Comparison of ENCODE assay signal across 5 fruit fly cellular contexts in genomic region chr3L:8509567-8510109, dm6.
TF ChIP-seq lines count a peak whose summit lies in the region.

Gene ZC3H3 (minus strand): TSS chr3L:8509763.
Gene Pus7 (plus strand): TSS chr3L:8510003.

- no peak for TF ChIP-seq CTCF in whole organism, embryonic (GFP tag; optimal IDR thresholded peaks at IDR 0.05; lab: Kevin White, UChicago)

TF ChIP-seq in whole organism, adult, 20 proteins besides CTCF, POLR2A, EP300 and RAD21 (continues in another document):
- peak; percentile 57 for TF ChIP-seq CG14711 (tag; optimal IDR thresholded peaks at IDR 0.05; lab: Kevin White, UChicago)
- TF ChIP-seq ovo (GFP tag; optimal IDR thresholded peaks at IDR 0.05; lab: Kevin White, UChicago), result no peak
- no peak for TF ChIP-seq CG5204 (GFP tag; optimal IDR thresholded peaks at IDR 0.05; lab: Kevin White, UChicago)
- no peak for TF ChIP-seq cic (GFP tag; optimal IDR thresholded peaks at IDR 0.05; lab: Kevin White, UChicago)
- peak; percentile 76 for TF ChIP-seq Mnt (GFP tag; optimal IDR thresholded peaks at IDR 0.05; lab: Kevin White, UChicago)
- TF ChIP-seq CG7045 (GFP tag; optimal IDR thresholded peaks at IDR 0.05; lab: Kevin White, UChicago), result no peak
- no peak for TF ChIP-seq toe (GFP tag; optimal IDR thresholded peaks at IDR 0.05; lab: Kevin White, UChicago)
- TF ChIP-seq tj (GFP tag; optimal IDR thresholded peaks at IDR 0.05; lab: Kevin White, UChicago), result peak; percentile 13
- no peak for TF ChIP-seq CG1620 (GFP tag; optimal IDR thresholded peaks at IDR 0.05; lab: Kevin White, UChicago)
- TF ChIP-seq Hr96 (GFP tag; optimal IDR thresholded peaks at IDR 0.05; lab: Kevin White, UChicago), result no peak
- no peak for TF ChIP-seq Clk (GFP tag; optimal IDR thresholded peaks at IDR 0.05; lab: Kevin White, UChicago)
- peak; percentile 45 for TF ChIP-seq bab1 (GFP tag; optimal IDR thresholded peaks at IDR 0.05; lab: Kevin White, UChicago)
- peak; percentile 35 for TF ChIP-seq CG7101 (tag; optimal IDR thresholded peaks at IDR 0.05; lab: Kevin White, UChicago)
- peak; percentile 25 for TF ChIP-seq CG11617 (GFP tag; optimal IDR thresholded peaks at IDR 0.05; lab: Kevin White, UChicago)
- no peak for TF ChIP-seq Crg-1 (GFP tag; optimal IDR thresholded peaks at IDR 0.05; lab: Kevin White, UChicago)
- no peak for TF ChIP-seq cnc (optimal IDR thresholded peaks at IDR 0.05; lab: Kevin White, UChicago)
- TF ChIP-seq CG33017 (tag; optimal IDR thresholded peaks at IDR 0.05; lab: Kevin White, UChicago), result peak; percentile 13
- TF ChIP-seq kay (GFP tag; lab: Kevin White, UChicago; ENCODE audit: borderline replicate concordance), result no peak
- no peak for TF ChIP-seq pad (GFP tag; optimal IDR thresholded peaks at IDR 0.05; lab: Kevin White, UChicago)

TF ChIP-seq in whole organism, embryonic, 481 proteins besides CTCF, POLR2A, EP300 and RAD21 (continues in another document):
- TF ChIP-seq inv (GFP tag; IDR thresholded peaks at IDR 0.05; lab: Robert Waterston, UW; ENCODE audit: partially characterized antibody), result no peak
- peak; percentile 72 for TF ChIP-seq dm (GFP tag; optimal IDR thresholded peaks at IDR 0.05; lab: Kevin White, UChicago)
- TF ChIP-seq CG8765 (GFP tag; IDR thresholded peaks at IDR 0.05; lab: Robert Waterston, UW), result no peak
- peak; percentile 57 for TF ChIP-seq CG12659 (GFP tag; optimal IDR thresholded peaks at IDR 0.05; lab: Kevin White, UChicago)
- TF ChIP-seq crp (GFP tag; optimal IDR thresholded peaks at IDR 0.05; lab: Kevin White, UChicago), result peak in 1 of 2 experiments; percentile 87
- no peak for TF ChIP-seq CG8359 (GFP tag; optimal IDR thresholded peaks at IDR 0.05; lab: Kevin White, UChicago; ENCODE audit: borderline replicate concordance)
- peak; percentile 45 for TF ChIP-seq stwl (tag; optimal IDR thresholded peaks at IDR 0.05; lab: Kevin White, UChicago)
- peak; percentile 42 for TF ChIP-seq CG15514 (GFP tag; optimal IDR thresholded peaks at IDR 0.05; lab: Kevin White, UChicago)
- TF ChIP-seq Nf-YA (GFP tag; IDR thresholded peaks at IDR 0.05; lab: Robert Waterston, UW), result no peak
- TF ChIP-seq CG17361 (GFP tag; IDR thresholded peaks at IDR 0.05; lab: Robert Waterston, UW), result peak; percentile 43; the same call in 1 of the 3 replicates
- TF ChIP-seq CG13424 (tag; optimal IDR thresholded peaks at IDR 0.05; lab: Kevin White, UChicago), result peak; percentile 37
- peak; percentile 67 for TF ChIP-seq YL-1 (GFP tag; optimal IDR thresholded peaks at IDR 0.05; lab: Kevin White, UChicago)
- TF ChIP-seq Blimp-1 (GFP tag; optimal IDR thresholded peaks at IDR 0.05; lab: Kevin White, UChicago), result no peak
- TF ChIP-seq CG14710 (tag; optimal IDR thresholded peaks at IDR 0.05; lab: Kevin White, UChicago), result peak; percentile 59
- TF ChIP-seq twi (tag; optimal IDR thresholded peaks at IDR 0.05; lab: Kevin White, UChicago), result peak; percentile 3
- peak; percentile 73 for TF ChIP-seq CG9797 (GFP tag; optimal IDR thresholded peaks at IDR 0.05; lab: Kevin White, UChicago)
- peak; percentile 71 for TF ChIP-seq sens (GFP tag; lab: Kevin White, UChicago)
- TF ChIP-seq CG10979 (tag; optimal IDR thresholded peaks at IDR 0.05; lab: Kevin White, UChicago), result peak; percentile 2

TF ChIP-seq in whole organism, prepupa, 60 proteins besides CTCF, POLR2A, EP300 and RAD21:
- no peak for TF ChIP-seq cyc (GFP tag; optimal IDR thresholded peaks at IDR 0.05; lab: Kevin White, UChicago)
- TF ChIP-seq esn (GFP tag; optimal IDR thresholded peaks at IDR 0.05; lab: Kevin White, UChicago), result peak; percentile 18
- peak; percentile 52 for TF ChIP-seq Sox14 (GFP tag; optimal IDR thresholded peaks at IDR 0.05; lab: Kevin White, UChicago)
- peak; percentile 39 for TF ChIP-seq fkh (GFP tag; optimal IDR thresholded peaks at IDR 0.05; lab: Kevin White, UChicago)
- TF ChIP-seq dsx (GFP tag; optimal IDR thresholded peaks at IDR 0.05; lab: Kevin White, UChicago; ENCODE audit: poor library complexity, severe bottlenecking), result peak; percentile 47
- TF ChIP-seq CG7368 (GFP tag; optimal IDR thresholded peaks at IDR 0.05; lab: Kevin White, UChicago), result no peak
- TF ChIP-seq CG11294 (GFP tag; IDR thresholded peaks at IDR 0.05; lab: Robert Waterston, UW), result no peak
- no peak for TF ChIP-seq CG3919 (GFP tag; optimal IDR thresholded peaks at IDR 0.05; lab: Kevin White, UChicago)

TF ChIP-seq in whole organism, pupa, 21 proteins besides CTCF, POLR2A, EP300 and RAD21:
- TF ChIP-seq CG14655 (GFP tag; optimal IDR thresholded peaks at IDR 0.05; lab: Kevin White, UChicago), result no peak
- TF ChIP-seq CG10348 (GFP tag; IDR thresholded peaks at IDR 0.05; lab: Robert Waterston, UW), result no peak
- no peak for TF ChIP-seq rn (GFP tag; IDR thresholded peaks at IDR 0.05; lab: Robert Waterston, UW)
- no peak for TF ChIP-seq CG15710 (tag; optimal IDR thresholded peaks at IDR 0.05; lab: Kevin White, UChicago)
- no peak for TF ChIP-seq gl (tag; optimal IDR thresholded peaks at IDR 0.05; lab: Kevin White, UChicago)
- TF ChIP-seq CG8159 (tag; optimal IDR thresholded peaks at IDR 0.05; lab: Kevin White, UChicago), result peak; percentile 55
- TF ChIP-seq D1 (tag; optimal IDR thresholded peaks at IDR 0.05; lab: Kevin White, UChicago), result no peak
- TF ChIP-seq CG17806 (tag; optimal IDR thresholded peaks at IDR 0.05; lab: Kevin White, UChicago), result peak; percentile 7
- no peak for TF ChIP-seq Pif1B (GFP tag; optimal IDR thresholded peaks at IDR 0.05; lab: Kevin White, UChicago)
- TF ChIP-seq CG4496 (GFP tag; IDR thresholded peaks at IDR 0.05; lab: Robert Waterston, UW), result no peak
- no peak for TF ChIP-seq CG13204 (GFP tag; optimal IDR thresholded peaks at IDR 0.05; lab: Kevin White, UChicago)
- TF ChIP-seq CG8301 (tag; optimal IDR thresholded peaks at IDR 0.05; lab: Kevin White, UChicago), result no peak
TF ChIP-seq in whole organism, pupa: peak in this region for 2.

TF ChIP-seq in whole organism, wandering third instar larva, 38 proteins besides CTCF, POLR2A, EP300 and RAD21:
- no peak for TF ChIP-seq Hnf4 (GFP tag; optimal IDR thresholded peaks at IDR 0.05; lab: Kevin White, UChicago)
- no peak for TF ChIP-seq woc (GFP tag; optimal IDR thresholded peaks at IDR 0.05; lab: Kevin White, UChicago)
- TF ChIP-seq fru (GFP tag; optimal IDR thresholded peaks at IDR 0.05; lab: Kevin White, UChicago), result no peak
- no peak for TF ChIP-seq Abd-B (GFP tag; optimal IDR thresholded peaks at IDR 0.05; lab: Kevin White, UChicago)
- TF ChIP-seq Myc (optimal IDR thresholded peaks at IDR 0.05; lab: Kevin White, UChicago), result peak; percentile 35
- TF ChIP-seq h (GFP tag; optimal IDR thresholded peaks at IDR 0.05; lab: Kevin White, UChicago), result no peak
- TF ChIP-seq Hr78 (GFP tag; optimal IDR thresholded peaks at IDR 0.05; lab: Kevin White, UChicago), result no peak
- no peak for TF ChIP-seq ey (GFP tag; optimal IDR thresholded peaks at IDR 0.05; lab: Kevin White, UChicago)
- no peak for TF ChIP-seq Jra (GFP tag; optimal IDR thresholded peaks at IDR 0.05; lab: Kevin White, UChicago)
- no peak for TF ChIP-seq usp (GFP tag; optimal IDR thresholded peaks at IDR 0.05; lab: Kevin White, UChicago)
- TF ChIP-seq Mio (GFP tag; optimal IDR thresholded peaks at IDR 0.05; lab: Kevin White, UChicago), result no peak
- TF ChIP-seq dl (GFP tag; optimal IDR thresholded peaks at IDR 0.05; lab: Kevin White, UChicago; ENCODE audit: insufficient read depth in 1 of 2, partially characterized antibody in 2 of 2), result no peak
- peak; percentile 33 for TF ChIP-seq psq (GFP tag; optimal IDR thresholded peaks at IDR 0.05; lab: Kevin White, UChicago)
- no peak for TF ChIP-seq Sp1 (GFP tag; optimal IDR thresholded peaks at IDR 0.05; lab: Kevin White, UChicago)
- TF ChIP-seq dmrt93B (GFP tag; optimal IDR thresholded peaks at IDR 0.05; lab: Kevin White, UChicago), result no peak
- TF ChIP-seq foxo (GFP tag; optimal IDR thresholded peaks at IDR 0.05; lab: Kevin White, UChicago), result no peak
- TF ChIP-seq OdsH (GFP tag; optimal IDR thresholded peaks at IDR 0.05; lab: Kevin White, UChicago), result no peak
- TF ChIP-seq lola (GFP tag; optimal IDR thresholded peaks at IDR 0.05; lab: Kevin White, UChicago), result no peak
- no peak for TF ChIP-seq N (GFP tag; optimal IDR thresholded peaks at IDR 0.05; lab: Kevin White, UChicago)
- no peak for TF ChIP-seq rgr (GFP tag; optimal IDR thresholded peaks at IDR 0.05; lab: Kevin White, UChicago)
- TF ChIP-seq GATAd (GFP tag; optimal IDR thresholded peaks at IDR 0.05; lab: Kevin White, UChicago), result no peak
- peak; percentile 3 for TF ChIP-seq HLH106 (tag; optimal IDR thresholded peaks at IDR 0.05; lab: Kevin White, UChicago)
- no peak for TF ChIP-seq dsf (GFP tag; optimal IDR thresholded peaks at IDR 0.05; lab: Kevin White, UChicago; ENCODE audit: borderline replicate concordance)
